Worm (Caenorhabditis elegans): Measurements from ENCODE around the gene F11A10.5.

The F11A10.5 gene

ce11 chrIV:12093819-12094218, at the start of gene F11A10.5:
F11A10.5 (plus strand) TSS chrIV:12094119.
- peak; percentile 8 for TF ChIP-seq ces-1 (GFP tag; optimal IDR thresholded peaks at IDR 0.05)
- TF ChIP-seq hlh-1 (tag; optimal IDR thresholded peaks at IDR 0.05) = peak; percentile 14
- TF ChIP-seq nhr-12 (tag; optimal IDR thresholded peaks at IDR 0.05) = no peak

- TF ChIP-seq ceh-43 (GFP tag; optimal IDR thresholded peaks at IDR 0.05) (no peak), elt-1 (tag; optimal IDR thresholded peaks at IDR 0.05; ENCODE audit: borderline replicate concordance, insufficient read depth) (peak; percentile 42), tbx-8 (GFP tag; optimal IDR thresholded peaks at IDR 0.05) (no peak), nhr-76 (tag; optimal IDR thresholded peaks at IDR 0.05) (no peak), zip-8 (tag; optimal IDR thresholded peaks at IDR 0.05) (peak; percentile 84)
Measured at ce11 chrIV:12044844-12045738, 48.8 kb upstream of the F11A10.5 start.

ce11 chrIV:12046524-12047203, 47.3 kb upstream of the F11A10.5 start, which contains the start of gene T12G3.2:
T12G3.2 (minus strand) TSS chrIV:12046967.
- TF ChIP-seq ztf-11 (tag; optimal IDR thresholded peaks at IDR 0.05) = no peak
- peak; percentile 19 for TF ChIP-seq elt-3 (tag; optimal IDR thresholded peaks at IDR 0.05)

ce11 chrIV:12047552-12048347, 46.2 kb upstream of the F11A10.5 start, which contains the start of gene T12G3.4:
T12G3.4 (plus strand) TSS chrIV:12048256.
- peak; percentile 57 for TF ChIP-seq pha-4 (tag; optimal IDR thresholded peaks at IDR 0.05)
- no peak for TF ChIP-seq elt-3 (tag; optimal IDR thresholded peaks at IDR 0.05)

- TF ChIP-seq lsy-2 (tag; optimal IDR thresholded peaks at IDR 0.05) = peak; percentile 44
- peak; percentile 6 for TF ChIP-seq M03D4.4 (tag; optimal IDR thresholded peaks at IDR 0.05)
- TF ChIP-seq ceh-83 (GFP tag; optimal IDR thresholded peaks at IDR 0.05) = no peak
Measured at ce11 chrIV:12051049-12051792, 42.7 kb upstream of the F11A10.5 start, which contains the start of the genes bre-5 and spt-5. bre-5 (minus strand) TSS chrIV:12051215. spt-5 (plus strand) TSS chrIV:12051491.

ce11 chrIV:12052461-12052860, 41.5 kb upstream of the F11A10.5 start:
- TF ChIP-seq ces-1 (GFP tag; optimal IDR thresholded peaks at IDR 0.05) = no peak
- no peak for TF ChIP-seq unc-62 (GFP tag; optimal IDR thresholded peaks at IDR 0.05)
- no peak for TF ChIP-seq pha-4 (tag; optimal IDR thresholded peaks at IDR 0.05)
- TF ChIP-seq zip-8 (tag; optimal IDR thresholded peaks at IDR 0.05) = no peak
- no peak for TF ChIP-seq elt-3 (tag; optimal IDR thresholded peaks at IDR 0.05)
- no peak for TF ChIP-seq cnd-1 (tag; optimal IDR thresholded peaks at IDR 0.05)
- no peak for TF ChIP-seq lin-32 (GFP tag; optimal IDR thresholded peaks at IDR 0.05)

- TF ChIP-seq ztf-11 (tag; optimal IDR thresholded peaks at IDR 0.05) (no peak), ces-1 (GFP tag; optimal IDR thresholded peaks at IDR 0.05) (no peak), M03D4.4 (tag; optimal IDR thresholded peaks at IDR 0.05) (no peak), bed-3 (GFP tag; optimal IDR thresholded peaks at IDR 0.05) (no peak), unc-120 (tag; optimal IDR thresholded peaks at IDR 0.05; ENCODE audit: poor library complexity, severe bottlenecking) (no peak), flh-1 (GFP tag; optimal IDR thresholded peaks at IDR 0.05) (no peak), mab-5 (tag; optimal IDR thresholded peaks at IDR 0.05) (no peak)
Measured at ce11 chrIV:12056603-12057002, 37.3 kb upstream of the F11A10.5 start, which contains the start of gene K08E4.2. K08E4.2 (minus strand) TSS chrIV:12056656.

Measured in whole organism, mixed stage, embryonic.